Worm (Caenorhabditis elegans) whole organism, early embryonic: Measurements from ENCODE around the gene sre-4.
"Not testable (repeated sequence)": the region's sequence is repeated elsewhere in the genome, so short reads cannot be mapped to it uniquely, and the experiment has no call there.

Experiments
- B0310.2 ChIP-seq: sonication (generic microtip); optimal IDR thresholded peaks from 2 replicates; lab custom pipeline; 2016; ENCODE audit warnings: mild to moderate bottlenecking, missing genetic modification characterization, missing compliant biosample characterization
- F13C5.2 ChIP-seq: sonication (generic microtip); optimal IDR thresholded peaks from 2 replicates; lab custom pipeline; 2017; ENCODE audit warnings: mild to moderate bottlenecking, missing genetic modification characterization, inconsistent platforms, missing compliant biosample characterization
- aly-1 ChIP-seq: sonication (generic microtip); optimal IDR thresholded peaks from 2 replicates; lab custom pipeline; 2016; ENCODE audit warnings: missing genetic modification characterization, missing compliant biosample characterization
- ama-1 ChIP-seq: fragments of 150-350 bp; optimal IDR thresholded peaks from 2 replicates; lab custom pipeline; 2014
- ceh-13 ChIP-seq: fragments of 200-800 bp; sonication (Bioruptor generic); optimal IDR thresholded peaks from 2 replicates; lab custom pipeline; 2018; ENCODE audit warnings: mild to moderate bottlenecking, missing genetic modification characterization, missing compliant biosample characterization
- ceh-36 ChIP-seq: sonication (generic microtip); optimal IDR thresholded peaks from 2 replicates; lab custom pipeline; 2016; ENCODE audit warnings: missing genetic modification characterization, inconsistent platforms, missing compliant biosample characterization
- ets-7 ChIP-seq: sonication (generic microtip); optimal IDR thresholded peaks from 2 replicates; lab custom pipeline; 2016; ENCODE audit warnings: missing genotype, missing genetic modification characterization, missing compliant biosample characterization
- flt-1 ChIP-seq: fragments of 200-800 bp; sonication (Bioruptor generic); IDR thresholded peaks from 2 replicates; pipeline ENCODE4 v1.3.6; 2022; ENCODE audit warnings: missing genetic modification characterization, missing compliant biosample characterization
- hmbx-1 ChIP-seq: sonication (generic microtip); optimal IDR thresholded peaks from 2 replicates; lab custom pipeline; 2016; ENCODE audit warnings: mild to moderate bottlenecking, missing genetic modification characterization, missing compliant biosample characterization
- hmg-4 ChIP-seq: fragments of 200-800 bp; sonication (Bioruptor generic); optimal IDR thresholded peaks from 2 replicates; lab custom pipeline; 2018; ENCODE audit warnings: mild to moderate bottlenecking, missing genetic modification characterization, missing compliant biosample characterization
- hnd-1 ChIP-seq: sonication (generic microtip); optimal IDR thresholded peaks from 2 replicates; lab custom pipeline; 2016; ENCODE audit warnings: missing genetic modification characterization, missing compliant biosample characterization
- pes-1 ChIP-seq: fragments of 200-800 bp; sonication (Bioruptor generic); IDR thresholded peaks from 2 replicates; pipeline ENCODE4 v1.3.6; 2022; ENCODE audit warnings: missing genetic modification reagents, missing genetic modification characterization, missing compliant biosample characterization
- scrt-1 ChIP-seq: fragments of 200-800 bp; sonication (Bioruptor generic); IDR thresholded peaks from 2 replicates; pipeline ENCODE4 v1.3.6; 2022; ENCODE audit warnings: missing genetic modification characterization, missing compliant biosample characterization
- sea-1 ChIP-seq: fragments of 200-800 bp; sonication (Bioruptor generic); conservative IDR thresholded peaks from 2 replicates; pipeline ENCODE4 v1.3.6; 2022; ENCODE audit warnings: missing genetic modification characterization, missing compliant biosample characterization
- tbx-11 ChIP-seq: fragments of 200-800 bp; sonication (Bioruptor generic); IDR thresholded peaks from 2 replicates; pipeline ENCODE4 v1.3.6; 2022; ENCODE audit warnings: missing genetic modification characterization, missing compliant biosample characterization
- tbx-37 ChIP-seq: fragments of 200-800 bp; sonication (Bioruptor generic); conservative IDR thresholded peaks from 2 replicates; pipeline ENCODE4 v1.3.6; 2022; ENCODE audit warnings: missing genetic modification reagents, missing genetic modification characterization, missing compliant biosample characterization
- tra-4 ChIP-seq: sonication (generic microtip); optimal IDR thresholded peaks from 2 replicates; lab custom pipeline; 2017; ENCODE audit warnings: missing genetic modification characterization, missing compliant biosample characterization

sre-4 gene

ce11 chrIV:9777535-9777934 lies 7.1 kb downstream of the sre-4 start, which contains the start of gene sna-2:
sna-2 (minus strand) TSS chrIV:9777634.
- TF ChIP-seq B0310.2: no peak
- TF ChIP-seq tbx-37 (GFP tag; lab: Robert Waterston, UW): peak; percentile 68
- no peak for TF ChIP-seq hmg-4
- TF ChIP-seq pes-1 (GFP tag; lab: Robert Waterston, UW): no peak
- TF ChIP-seq F13C5.2 (tag; lab: Kevin White, UChicago): no peak

ce11 chrIV:9773441-9773840 lies 11.1 kb downstream of the sre-4 start:
- TF ChIP-seq sea-1 (GFP tag; lab: Robert Waterston, UW): peak; percentile 30; the same call in 1 of the 2 replicates
- no peak for TF ChIP-seq hnd-1 (tag; lab: Kevin White, UChicago)
- no peak for TF ChIP-seq scrt-1
- TF ChIP-seq ceh-13 (GFP tag; lab: Kevin White, UChicago): peak; percentile 8
- no peak for TF ChIP-seq aly-1 (tag; lab: Kevin White, UChicago)
- no peak for TF ChIP-seq flt-1 (GFP tag; lab: Robert Waterston, UW)
- TF ChIP-seq ceh-36 (tag; lab: Kevin White, UChicago): peak; percentile 42
- TF ChIP-seq tra-4 (tag; lab: Kevin White, UChicago): peak; percentile 33
- no peak for TF ChIP-seq F13C5.2 (tag; lab: Kevin White, UChicago)
- TF ChIP-seq tbx-37 (GFP tag; lab: Robert Waterston, UW): no peak
- no peak for TF ChIP-seq hmbx-1 (tag; lab: Kevin White, UChicago)
- TF ChIP-seq pes-1 (GFP tag; lab: Robert Waterston, UW): peak; percentile 27; the same call in 1 of the 2 replicates
- TF ChIP-seq ets-7: no peak
- no peak for TF ChIP-seq hmg-4
- TF ChIP-seq B0310.2: no peak

ce11 chrIV:9772096-9772720 lies 12.4 kb downstream of the sre-4 start, which contains the start of gene cav-1:
cav-1 (plus strand) TSS chrIV:9772510.
- no peak for TF ChIP-seq hmbx-1 (tag; lab: Kevin White, UChicago)
- TF ChIP-seq tbx-11 (GFP tag; lab: Robert Waterston, UW): no peak
- TF ChIP-seq hnd-1 (tag; lab: Kevin White, UChicago): no peak
- no peak for TF ChIP-seq scrt-1
- TF ChIP-seq ama-1 (lab: Kevin White, UChicago): peak; percentile 97
- peak; percentile 7 for TF ChIP-seq tra-4 (tag; lab: Kevin White, UChicago)
- TF ChIP-seq aly-1 (tag; lab: Kevin White, UChicago): peak; percentile 29
- 0 out of 2 replicates have a peak, but pooled peaks have one; percentile 60 for TF ChIP-seq sea-1 (GFP tag; lab: Robert Waterston, UW)
- TF ChIP-seq ceh-36 (tag; lab: Kevin White, UChicago): peak; percentile 14
- TF ChIP-seq ets-7: no peak
- TF ChIP-seq F13C5.2 (tag; lab: Kevin White, UChicago): peak; percentile 7
- no peak for TF ChIP-seq ceh-13 (GFP tag; lab: Kevin White, UChicago)
- peak; percentile 14 for TF ChIP-seq B0310.2
- peak; percentile 49; the same call in 1 of the 2 replicates for TF ChIP-seq pes-1 (GFP tag; lab: Robert Waterston, UW)
- no peak for TF ChIP-seq tbx-37 (GFP tag; lab: Robert Waterston, UW)
- TF ChIP-seq hmg-4: peak; percentile 22
- no peak for TF ChIP-seq flt-1 (GFP tag; lab: Robert Waterston, UW)

ce11 chrIV:9770798-9771197 lies 13.8 kb downstream of the sre-4 start:
- TF ChIP-seq F13C5.2 (tag; lab: Kevin White, UChicago): no peak
- TF ChIP-seq tra-4 (tag; lab: Kevin White, UChicago): no peak
- no peak for TF ChIP-seq B0310.2
- TF ChIP-seq ama-1 (lab: Kevin White, UChicago): no peak
- no peak for TF ChIP-seq ceh-13 (GFP tag; lab: Kevin White, UChicago)
- TF ChIP-seq ets-7: no peak
- no peak for TF ChIP-seq hmg-4
- TF ChIP-seq tbx-11 (GFP tag; lab: Robert Waterston, UW): no peak
- no peak for TF ChIP-seq pes-1 (GFP tag; lab: Robert Waterston, UW)
- no peak for TF ChIP-seq flt-1 (GFP tag; lab: Robert Waterston, UW)
- no peak for TF ChIP-seq sea-1 (GFP tag; lab: Robert Waterston, UW)
- no peak for TF ChIP-seq hmbx-1 (tag; lab: Kevin White, UChicago)
- TF ChIP-seq aly-1 (tag; lab: Kevin White, UChicago): no peak
- TF ChIP-seq tbx-37 (GFP tag; lab: Robert Waterston, UW): no peak
- no peak for TF ChIP-seq hnd-1 (tag; lab: Kevin White, UChicago)
- TF ChIP-seq ceh-36 (tag; lab: Kevin White, UChicago): no peak
- TF ChIP-seq scrt-1: no peak

- not testable (repeated sequence) for TF ChIP-seq ceh-13 (GFP tag; lab: Kevin White, UChicago); scrt-1; pes-1 (GFP tag; lab: Robert Waterston, UW)
These were observed 14.8 kb downstream of the sre-4 start, which contains the start of gene msp-78 for ce11 chrIV:9769746-9770145. msp-78 (plus strand) TSS chrIV:9770046.

ce11 chrIV:9767054-9767453 lies 17.5 kb downstream of the sre-4 start, which contains the start of gene msp-79:
msp-79 (minus strand) TSS chrIV:9767154.
- TF ChIP-seq hmbx-1 (tag; lab: Kevin White, UChicago); scrt-1; flt-1 (GFP tag; lab: Robert Waterston, UW): not testable (repeated sequence)

ce11 chrIV:9766250-9766649 lies 18.3 kb downstream of the sre-4 start, which contains the start of gene ssp-36:
ssp-36 (minus strand) TSS chrIV:9766350.
- TF ChIP-seq tbx-37 (GFP tag; lab: Robert Waterston, UW) (no peak), flt-1 (GFP tag; lab: Robert Waterston, UW) (no peak), aly-1 (tag; lab: Kevin White, UChicago) (no peak), hmbx-1 (tag; lab: Kevin White, UChicago) (no peak), B0310.2 (no peak), tbx-11 (GFP tag; lab: Robert Waterston, UW) (no peak), sea-1 (GFP tag; lab: Robert Waterston, UW) (no peak), ama-1 (lab: Kevin White, UChicago) (no peak), scrt-1 (no peak), F13C5.2 (tag; lab: Kevin White, UChicago) (no peak), hnd-1 (tag; lab: Kevin White, UChicago) (no peak), tra-4 (tag; lab: Kevin White, UChicago) (no peak)
